Fruit fly (Drosophila melanogaster): Measurements from ENCODE around the gene Pten.

Gene Pten

DNA sequence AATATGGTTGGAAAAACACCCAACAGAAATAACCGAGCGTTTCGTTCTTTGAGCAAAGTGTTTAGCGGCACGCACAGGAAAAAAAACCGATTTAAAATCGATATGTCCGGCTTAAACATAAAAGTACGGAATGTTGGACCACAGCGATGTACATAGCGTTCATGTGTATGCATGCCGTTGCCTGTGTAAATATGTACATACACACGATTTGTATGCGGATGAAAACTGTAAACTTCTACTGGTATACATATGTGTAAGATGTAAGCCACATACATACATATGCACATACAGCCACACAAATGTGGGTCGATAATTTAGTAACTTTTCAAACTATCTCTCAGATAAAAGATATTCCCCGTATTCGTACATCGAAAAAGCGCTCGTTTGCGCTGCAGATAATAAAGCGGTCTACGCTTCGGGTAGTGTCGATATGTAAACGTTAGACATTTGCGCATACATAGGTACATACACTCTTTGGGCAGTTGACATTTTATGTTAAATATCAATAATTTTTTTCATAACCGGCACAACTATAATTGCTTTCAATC lies 11.1 kb downstream of the Pten start (continued):
- no peak for TF ChIP-seq CG8944 (GFP tag; optimal IDR thresholded peaks at IDR 0.05)
- no peak for TF ChIP-seq danr (GFP tag; IDR thresholded peaks at IDR 0.05)
- no peak for TF ChIP-seq amos (GFP tag; IDR thresholded peaks at IDR 0.05; ENCODE audit: partially characterized antibody)
- TF ChIP-seq Dref (GFP tag; IDR thresholded peaks at IDR 0.05), result no peak
- no peak for TF ChIP-seq CG13624 (GFP tag; optimal IDR thresholded peaks at IDR 0.05)
- no peak for TF ChIP-seq CG15514 (GFP tag; optimal IDR thresholded peaks at IDR 0.05)
- no peak for TF ChIP-seq vvl (GFP tag; IDR thresholded peaks at IDR 0.05)
- TF ChIP-seq Mrtf (GFP tag; IDR thresholded peaks at IDR 0.05), result no peak
- TF ChIP-seq en (GFP tag; optimal IDR thresholded peaks at IDR 0.05), result no peak
- TF ChIP-seq cwo (GFP tag; optimal IDR thresholded peaks at IDR 0.05), result no peak
- peak; percentile 80 for TF ChIP-seq CG34376 (GFP tag; optimal IDR thresholded peaks at IDR 0.05)
- TF ChIP-seq Ada2b (GFP tag; IDR thresholded peaks at IDR 0.05), result no peak
- TF ChIP-seq nom (GFP tag; optimal IDR thresholded peaks at IDR 0.05), result no peak
- no peak for TF ChIP-seq Lim3 (GFP tag; IDR thresholded peaks at IDR 0.05)
- TF ChIP-seq BEAF-32 (GFP tag; optimal IDR thresholded peaks at IDR 0.05), result no peak
- TF ChIP-seq insv (GFP tag; optimal IDR thresholded peaks at IDR 0.05), result peak in 1 of 2 experiments; percentile 55
- TF ChIP-seq CG3995 (GFP tag; optimal IDR thresholded peaks at IDR 0.05), result no peak
- TF ChIP-seq CG11560 (tag; IDR thresholded peaks at IDR 0.05), result no peak
- no peak for TF ChIP-seq CG7963 (GFP tag; IDR thresholded peaks at IDR 0.05; ENCODE audit: partially characterized antibody)
- no peak for TF ChIP-seq tin (GFP tag; optimal IDR thresholded peaks at IDR 0.05)
- TF ChIP-seq CG9727 (GFP tag; optimal IDR thresholded peaks at IDR 0.05), result no peak
- no peak for TF ChIP-seq wor (GFP tag; IDR thresholded peaks at IDR 0.05)
- no peak for TF ChIP-seq CG10979 (tag; optimal IDR thresholded peaks at IDR 0.05)
- TF ChIP-seq Hand (GFP tag; optimal IDR thresholded peaks at IDR 0.05), result no peak
- no peak for TF ChIP-seq crc (GFP tag; optimal IDR thresholded peaks at IDR 0.05)
- TF ChIP-seq CG9437 (GFP tag; optimal IDR thresholded peaks at IDR 0.05), result no peak
- TF ChIP-seq NC2α (GFP tag; optimal IDR thresholded peaks at IDR 0.05), result no peak
- no peak for TF ChIP-seq CG4360 (GFP tag; IDR thresholded peaks at IDR 0.05)
- no peak for TF ChIP-seq inv (GFP tag; IDR thresholded peaks at IDR 0.05; ENCODE audit: partially characterized antibody)
- TF ChIP-seq knrl (GFP tag; IDR thresholded peaks at IDR 0.05; ENCODE audit: partially characterized antibody), result no peak
- peak; percentile 64 for TF ChIP-seq Xrp1 (GFP tag; IDR thresholded peaks at IDR 0.05)
- TF ChIP-seq ems (GFP tag; optimal IDR thresholded peaks at IDR 0.05), result no peak
- TF ChIP-seq crp (GFP tag; optimal IDR thresholded peaks at IDR 0.05), result no peak
- TF ChIP-seq Dad (GFP tag; optimal IDR thresholded peaks at IDR 0.05), result no peak
- no peak for TF ChIP-seq CG5953 (GFP tag; IDR thresholded peaks at IDR 0.05)
- no peak for TF ChIP-seq pan (optimal IDR thresholded peaks at IDR 0.05)
- no peak for TF ChIP-seq pan (GFP tag; optimal IDR thresholded peaks at IDR 0.05 in 1 of 2, IDR thresholded peaks at IDR 0.05 in 1 of 2)
- TF ChIP-seq Trl (optimal IDR thresholded peaks at IDR 0.05), result no peak
- no peak for TF ChIP-seq Trl (GFP tag; optimal IDR thresholded peaks at IDR 0.05)
- TF ChIP-seq CG10959 (GFP tag; IDR thresholded peaks at IDR 0.05), result no peak
- no peak for TF ChIP-seq Fer2 (tag; optimal IDR thresholded peaks at IDR 0.05)
- TF ChIP-seq Hsf (GFP tag; optimal IDR thresholded peaks at IDR 0.05), result no peak
- peak in 1 of 3 experiments; percentile 51 for TF ChIP-seq lola (GFP tag; optimal IDR thresholded peaks at IDR 0.05)
- TF ChIP-seq Max (GFP tag; optimal IDR thresholded peaks at IDR 0.05), result no peak
- no peak for TF ChIP-seq CG11247 (GFP tag; IDR thresholded peaks at IDR 0.05)
- TF ChIP-seq ssp (GFP tag; IDR thresholded peaks at IDR 0.05), result no peak
- no peak for TF ChIP-seq CG14860 (GFP tag; IDR thresholded peaks at IDR 0.05; ENCODE audit: partially characterized antibody)
- no peak for TF ChIP-seq croc (GFP tag; conservative IDR thresholded peaks at IDR 0.05)
- TF ChIP-seq zfh2 (GFP tag; optimal IDR thresholded peaks at IDR 0.05), result no peak
- TF ChIP-seq CG2120 (GFP tag; optimal IDR thresholded peaks at IDR 0.05), result no peak
- peak; percentile 70 for TF ChIP-seq wek (GFP tag; optimal IDR thresholded peaks at IDR 0.05)
